Worm (Caenorhabditis elegans): ENCODE data around the gene exp-1.

The exp-1 gene

DNA sequence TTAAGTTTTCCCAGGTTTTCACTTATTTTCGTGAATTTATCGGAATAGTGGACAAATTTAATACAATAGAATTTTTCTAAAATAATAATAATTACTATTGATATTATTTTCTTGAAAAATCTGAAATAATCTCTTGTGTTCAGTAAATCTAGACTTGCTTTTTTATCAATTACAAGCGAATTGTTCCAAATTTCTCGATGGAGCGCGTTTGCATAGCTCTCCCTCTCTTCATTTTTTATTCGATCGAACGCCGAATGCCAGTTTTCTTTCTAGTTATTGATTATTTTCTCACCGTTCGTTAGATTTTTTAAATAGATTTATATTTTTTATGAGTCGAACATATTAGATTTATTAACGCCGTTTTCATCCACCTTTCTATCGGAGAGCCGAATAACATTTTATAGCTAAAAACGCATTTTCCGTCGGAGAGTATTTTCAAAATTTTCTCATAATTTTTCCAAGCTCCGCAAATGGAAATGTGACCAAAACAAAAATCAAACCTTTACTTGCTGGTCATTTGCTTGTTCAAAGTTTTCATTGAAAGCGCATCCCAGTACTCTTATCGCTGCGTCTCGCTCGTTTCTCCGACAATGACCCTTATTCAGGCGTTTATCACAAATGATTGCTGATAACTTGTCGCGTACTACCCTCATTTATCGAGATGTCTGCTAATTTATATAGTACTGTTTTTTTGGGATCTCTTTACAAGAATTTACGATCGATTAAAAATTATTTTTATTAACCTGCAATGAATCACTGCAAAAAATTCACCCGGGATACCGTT, 38.1 kb downstream of the exp-1 start (continued):
- TF ChIP-seq ama-1 (optimal IDR thresholded peaks at IDR 0.05) (no peak), rbr-2 (tag; optimal IDR thresholded peaks at IDR 0.05) (no peak), nhr-48 (tag; optimal IDR thresholded peaks at IDR 0.05) (no peak), unc-39 (tag; optimal IDR thresholded peaks at IDR 0.05) (no peak), lin-1 (GFP tag; IDR thresholded peaks at IDR 0.05) (no peak), spr-3 (GFP tag; optimal IDR thresholded peaks at IDR 0.05) (no peak), ceh-28 (tag; optimal IDR thresholded peaks at IDR 0.05) (no peak), Y48G9A.11 (GFP tag; IDR thresholded peaks at IDR 0.05) (no peak), snpc-4 (tag; optimal IDR thresholded peaks at IDR 0.05) (no peak), php-3 (GFP tag; IDR thresholded peaks at IDR 0.05) (peak; percentile 75), hmg-1.1 (GFP tag; IDR thresholded peaks at IDR 0.05) (no peak), lin-38 (GFP tag; IDR thresholded peaks at IDR 0.05) (peak; percentile 94), nhr-6 (tag; optimal IDR thresholded peaks at IDR 0.05) (no peak), dmd-9 (GFP tag; IDR thresholded peaks at IDR 0.05) (no peak), dmd-6 (GFP tag; IDR thresholded peaks at IDR 0.05) (peak; percentile 44; the same call in 1 of the 2 replicates), gei-8 (GFP tag; optimal IDR thresholded peaks at IDR 0.05) (no peak), zip-2 (tag; optimal IDR thresholded peaks at IDR 0.05) (no peak), pqm-1 (tag; optimal IDR thresholded peaks at IDR 0.05) (peak; percentile 90)

DNA sequence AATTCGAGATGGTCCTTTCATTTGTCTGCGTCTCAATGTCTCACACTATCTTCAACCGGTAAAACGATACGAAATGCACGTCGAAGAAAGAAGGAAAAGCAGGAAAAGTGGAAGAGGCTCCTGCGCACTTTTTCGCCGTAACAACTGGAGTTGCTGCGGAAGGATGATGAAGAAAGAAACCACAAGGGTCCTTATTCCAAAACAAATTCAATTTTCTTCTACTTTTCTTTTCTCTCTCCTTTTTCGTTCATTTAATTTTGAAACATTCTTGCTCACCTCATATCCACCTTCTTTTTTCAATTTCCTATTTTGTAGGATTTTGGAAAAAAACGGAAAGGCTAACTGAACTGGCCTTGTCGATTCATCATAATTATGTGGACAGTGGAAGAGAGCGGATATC, 40.3 kb downstream of the exp-1 start:
- TF ChIP-seq mdt-29 (GFP tag; IDR thresholded peaks at IDR 0.05) (no peak), ceh-82 (tag; optimal IDR thresholded peaks at IDR 0.05) (no peak), zip-2 (tag; optimal IDR thresholded peaks at IDR 0.05) (no peak), ceh-32 (tag; optimal IDR thresholded peaks at IDR 0.05; ENCODE audit: poor library complexity) (no peak), nhr-6 (tag; optimal IDR thresholded peaks at IDR 0.05) (no peak), php-3 (GFP tag; IDR thresholded peaks at IDR 0.05) (no peak), snpc-1.2 (GFP tag; IDR thresholded peaks at IDR 0.05) (no peak), lin-39 (tag; optimal IDR thresholded peaks at IDR 0.05) (no peak), spr-1 (tag; optimal IDR thresholded peaks at IDR 0.05) (no peak), ces-1 (GFP tag; optimal IDR thresholded peaks at IDR 0.05) (no peak), Y105C5A.15 (GFP tag; IDR thresholded peaks at IDR 0.05) (no peak), spr-3 (GFP tag; optimal IDR thresholded peaks at IDR 0.05) (no peak), dve-1 (tag; optimal IDR thresholded peaks at IDR 0.05; ENCODE audit: insufficient read depth) (no peak), lin-1 (GFP tag; IDR thresholded peaks at IDR 0.05) (no peak), lir-3 (tag; optimal IDR thresholded peaks at IDR 0.05) (no peak)

DNA sequence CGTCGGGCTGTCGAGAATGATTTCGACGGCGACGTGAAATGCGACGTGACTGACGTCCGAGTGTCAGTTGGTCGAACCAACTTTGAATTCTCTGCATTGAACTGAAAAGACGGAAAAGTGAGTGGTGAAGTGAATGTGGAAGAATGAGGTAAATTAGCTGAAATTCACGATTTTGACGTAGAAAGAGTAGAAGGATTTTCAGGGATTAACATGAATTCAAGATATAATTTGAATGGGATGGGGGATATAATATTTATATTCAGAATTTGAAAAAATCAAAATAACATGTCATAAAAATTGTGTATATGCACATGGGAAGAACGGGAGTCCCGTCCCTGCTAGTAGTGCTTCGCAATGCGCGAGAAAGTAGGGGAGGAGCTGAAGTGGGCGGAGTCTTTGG, 42.7 kb downstream of the exp-1 start, which contains the start of gene C29H12.6:
Gene C29H12.6 (minus strand): TSS at position 101 of the 400 bp plus-strand sequence.
- TF ChIP-seq nhr-10 (tag; optimal IDR thresholded peaks at IDR 0.05) (no peak), lin-38 (GFP tag; IDR thresholded peaks at IDR 0.05) (no peak), nhr-25 (tag; optimal IDR thresholded peaks at IDR 0.05; ENCODE audit: borderline replicate concordance, insufficient read depth) (no peak), T26A8.4 (GFP tag; IDR thresholded peaks at IDR 0.05) (no peak), mxl-2 (GFP tag; conservative IDR thresholded peaks at IDR 0.05) (no peak), dmd-9 (GFP tag; IDR thresholded peaks at IDR 0.05) (no peak), duxl-1 (tag; optimal IDR thresholded peaks at IDR 0.05; ENCODE audit: poor library complexity) (no peak), spr-1 (tag; optimal IDR thresholded peaks at IDR 0.05) (no peak), hmg-1.1 (GFP tag; IDR thresholded peaks at IDR 0.05) (no peak)

ce11 chrII:6116701-6117100, 44.2 kb downstream of the exp-1 start:
- TF ChIP-seq T20F7.1 (GFP tag; optimal IDR thresholded peaks at IDR 0.05) (no peak), aha-1 (tag) (peak; percentile 88), R02D3.7 (tag; optimal IDR thresholded peaks at IDR 0.05) (no peak), dmd-9 (GFP tag; IDR thresholded peaks at IDR 0.05) (no peak), lin-13 (GFP tag; optimal IDR thresholded peaks at IDR 0.05) (no peak), Y48G9A.11 (GFP tag; IDR thresholded peaks at IDR 0.05) (no peak), daf-16 (GFP tag; optimal IDR thresholded peaks at IDR 0.05) (no peak), daf-16 (tag; optimal IDR thresholded peaks at IDR 0.05) (no peak)

Data from whole organism, L4 larva.